Worm (Caenorhabditis elegans): ENCODE data around the gene C39E9.7.
A peak's percentile ranks its signal among the peaks of the same experiment; 100 is the strongest.

Gene C39E9.7

DNA sequence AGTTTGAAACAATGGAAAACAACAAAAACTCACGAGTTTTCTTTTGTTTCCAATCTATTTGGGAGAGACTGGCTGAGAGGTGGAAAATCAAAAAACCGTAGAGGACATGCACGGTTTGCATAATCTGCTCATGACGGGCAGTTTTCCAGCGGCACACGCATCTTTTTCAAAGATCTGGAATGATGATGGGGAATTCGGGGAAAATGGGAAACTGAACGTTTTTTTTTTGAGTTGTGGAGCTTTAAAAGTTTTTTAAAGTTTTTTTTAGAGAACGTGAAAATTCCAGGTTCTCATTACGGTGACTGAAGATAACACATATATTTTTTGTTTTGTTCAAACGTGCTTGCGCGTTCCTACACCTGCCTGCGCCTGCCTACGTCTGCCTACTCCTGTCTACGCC, at the start of gene C39E9.7:
Gene C39E9.7, minus strand, starts transcription at position 101 of the 400 bp plus-strand sequence.
- TF ChIP-seq unc-42 (tag; optimal IDR thresholded peaks at IDR 0.05) (no peak), K09A11.1 (tag; optimal IDR thresholded peaks at IDR 0.05; ENCODE audit: insufficient read depth) (no peak), ceh-22 (tag; optimal IDR thresholded peaks at IDR 0.05) (no peak), ceh-48 (tag; optimal IDR thresholded peaks at IDR 0.05) (no peak), fkh-6 (tag; optimal IDR thresholded peaks at IDR 0.05) (no peak), nfya-1 (tag; optimal IDR thresholded peaks at IDR 0.05) (no peak), syd-9 (tag; optimal IDR thresholded peaks at IDR 0.05) (no peak), elt-4 (tag; optimal IDR thresholded peaks at IDR 0.05) (no peak)

DNA sequence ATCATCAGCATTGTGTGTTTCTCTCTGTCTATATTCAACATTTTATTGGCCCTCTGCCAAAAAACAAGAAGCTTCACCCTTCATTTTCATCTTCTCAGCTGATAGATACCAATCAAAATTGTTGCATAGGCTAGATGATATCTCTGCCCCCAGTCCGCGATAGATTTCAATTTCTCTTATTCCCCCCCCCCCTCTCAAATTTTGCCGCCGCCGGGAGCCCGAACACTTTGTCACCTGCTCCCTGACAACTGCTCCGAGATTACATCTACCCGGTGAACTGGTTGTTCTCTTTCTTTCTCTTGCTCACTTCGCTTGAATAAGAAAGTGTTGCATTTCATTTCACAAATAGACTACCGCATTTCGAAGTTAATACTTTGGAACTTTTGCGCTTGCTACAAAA, 49.5 kb upstream of the C39E9.7 start:
- TF ChIP-seq ceh-19 (GFP tag; optimal IDR thresholded peaks at IDR 0.05) (no peak), madf-2 (tag; optimal IDR thresholded peaks at IDR 0.05) (no peak), mec-3 (tag; optimal IDR thresholded peaks at IDR 0.05; ENCODE audit: borderline replicate concordance) (no peak), T23F11.4 (GFP tag; optimal IDR thresholded peaks at IDR 0.05) (no peak), lim-6 (tag; optimal IDR thresholded peaks at IDR 0.05) (no peak), zip-5 (tag; optimal IDR thresholded peaks at IDR 0.05) (no peak), Y22D7AL.16 (tag; optimal IDR thresholded peaks at IDR 0.05) (no peak), fkh-10 (GFP tag; optimal IDR thresholded peaks at IDR 0.05) (no peak), C08G9.2 (tag; optimal IDR thresholded peaks at IDR 0.05) (no peak), unc-42 (tag; optimal IDR thresholded peaks at IDR 0.05) (no peak), ama-1 (optimal IDR thresholded peaks at IDR 0.05) (no peak), ceh-34 (tag; optimal IDR thresholded peaks at IDR 0.05) (peak; percentile 2), nfya-1 (tag; optimal IDR thresholded peaks at IDR 0.05) (peak; percentile 7), ceh-2 (tag; optimal IDR thresholded peaks at IDR 0.05) (no peak), rnt-1 (tag; optimal IDR thresholded peaks at IDR 0.05) (peak; percentile 51), ztf-16 (tag; optimal IDR thresholded peaks at IDR 0.05) (no peak), ceh-18 (tag; optimal IDR thresholded peaks at IDR 0.05) (peak; percentile 14)

DNA sequence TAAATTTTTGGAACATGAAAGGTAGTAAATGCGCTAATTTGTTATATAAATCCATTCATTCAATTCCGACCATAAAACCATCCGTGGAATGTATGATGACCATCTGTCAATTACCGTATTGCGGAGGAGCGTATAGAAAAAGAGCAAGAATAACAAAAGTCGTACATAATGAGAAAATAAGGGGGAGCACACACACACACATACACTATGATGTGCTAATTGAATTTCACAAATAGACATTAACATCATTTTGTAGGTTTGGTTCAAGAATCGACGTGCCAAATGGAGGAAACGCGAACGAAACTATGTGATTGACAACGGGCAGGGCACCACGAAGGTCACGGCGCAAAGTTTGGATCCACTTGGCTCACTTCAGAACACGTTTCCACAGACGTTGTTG, 44.9 kb upstream of the C39E9.7 start:
- no peak for TF ChIP-seq pag-3 (tag; optimal IDR thresholded peaks at IDR 0.05; ENCODE audit: borderline replicate concordance)
- no peak for TF ChIP-seq hlh-6 (tag; optimal IDR thresholded peaks at IDR 0.05)
- no peak for TF ChIP-seq ceh-45 (GFP tag; IDR thresholded peaks at IDR 0.05)
- peak; percentile 51 for TF ChIP-seq unc-42 (tag; optimal IDR thresholded peaks at IDR 0.05)

DNA sequence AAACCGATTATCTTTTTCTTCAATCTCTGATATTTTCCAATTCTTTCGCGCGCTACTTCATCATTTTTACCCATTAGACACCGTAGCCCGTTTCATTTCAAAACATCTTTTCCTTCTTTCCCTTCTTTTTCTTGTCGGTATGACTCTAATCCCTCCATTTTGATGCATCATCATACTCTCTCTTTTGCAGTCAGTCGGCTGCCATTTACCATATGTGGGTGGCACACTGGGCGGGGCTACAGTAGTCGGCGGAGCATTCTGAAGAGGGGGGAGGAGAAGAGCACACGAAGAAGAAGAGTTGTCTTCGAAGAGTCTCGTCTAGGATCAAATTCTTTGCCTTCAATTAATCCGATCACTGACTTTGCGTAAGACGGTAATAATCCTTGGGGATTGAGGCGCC, 42.3 kb upstream of the C39E9.7 start, which contains the start of gene unc-30:
Gene unc-30, plus strand, starts transcription at position 184 of the 400 bp plus-strand sequence.
- TF ChIP-seq nfya-1 (tag; optimal IDR thresholded peaks at IDR 0.05) (peak; percentile 3), K02D7.2 (tag; optimal IDR thresholded peaks at IDR 0.05) (no peak), C08G9.2 (tag; optimal IDR thresholded peaks at IDR 0.05) (no peak), elt-2 (tag; optimal IDR thresholded peaks at IDR 0.05) (no peak)

DNA sequence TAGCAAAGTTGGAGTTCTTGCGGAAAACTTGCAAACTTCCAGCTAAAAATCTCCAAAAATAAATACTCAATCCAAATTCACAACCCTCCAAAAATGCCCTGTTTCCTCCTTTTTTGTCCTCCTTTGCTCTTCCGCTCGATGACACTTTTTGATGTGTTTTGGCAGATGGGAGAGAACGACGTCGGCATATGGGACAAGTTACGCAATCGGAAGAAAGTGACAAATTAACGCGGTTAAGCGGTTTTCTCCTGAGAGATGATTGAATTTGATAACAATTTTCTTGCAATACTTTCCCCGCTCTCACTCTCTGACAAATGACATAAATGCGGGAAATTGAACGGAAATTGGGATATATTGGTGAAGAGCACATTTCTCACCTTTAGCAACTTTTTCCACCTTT, 40.2 kb upstream of the C39E9.7 start:
- TF ChIP-seq fkh-6 (tag; optimal IDR thresholded peaks at IDR 0.05) (no peak), ceh-31 (tag; optimal IDR thresholded peaks at IDR 0.05) (no peak), ceh-30 (tag; optimal IDR thresholded peaks at IDR 0.05) (no peak), unc-3 (GFP tag; conservative IDR thresholded peaks at IDR 0.05) (no peak), unc-3 (tag; optimal IDR thresholded peaks at IDR 0.05) (no peak), unc-42 (tag; optimal IDR thresholded peaks at IDR 0.05) (no peak), che-1 (tag; optimal IDR thresholded peaks at IDR 0.05) (no peak), ceh-48 (tag; optimal IDR thresholded peaks at IDR 0.05) (no peak), ceh-24 (tag; optimal IDR thresholded peaks at IDR 0.05) (no peak), ztf-16 (tag; optimal IDR thresholded peaks at IDR 0.05) (no peak), odd-2 (tag; optimal IDR thresholded peaks at IDR 0.05) (no peak), ref-2 (tag; optimal IDR thresholded peaks at IDR 0.05) (no peak), elt-4 (tag; optimal IDR thresholded peaks at IDR 0.05) (no peak), mec-3 (tag; optimal IDR thresholded peaks at IDR 0.05; ENCODE audit: borderline replicate concordance) (no peak), ceh-14 (tag; optimal IDR thresholded peaks at IDR 0.05) (no peak), rnt-1 (tag; optimal IDR thresholded peaks at IDR 0.05) (no peak), C38D4.7 (GFP tag; optimal IDR thresholded peaks at IDR 0.05) (no peak), hlh-15 (tag; optimal IDR thresholded peaks at IDR 0.05) (no peak), unc-86 (tag; optimal IDR thresholded peaks at IDR 0.05) (no peak), dve-1 (tag; optimal IDR thresholded peaks at IDR 0.05) (no peak)

Data from whole organism, late embryonic.